Fruit fly (Drosophila melanogaster) whole organism, embryonic: ENCODE results near the gene Kyat.

Experiments
- C15 ChIP-seq: fragments of 200-800 bp; sonication (Bioruptor generic); IDR thresholded peaks from 3 replicates; pipeline ENCODE4 v1.3.6; 2022; ENCODE audit warnings: missing biosample characterization, missing genetic modification characterization
- CG10274 ChIP-seq: fragments of 200-800 bp; sonication (Bioruptor generic); optimal IDR thresholded peaks from 3 replicates; lab custom pipeline; 2017; ENCODE audit warnings: missing biosample characterization, mild to moderate bottlenecking, missing genetic modification characterization
- CG10654 ChIP-seq: fragments of 200-800 bp; sonication (Bioruptor generic); optimal IDR thresholded peaks from 2 replicates; lab custom pipeline; 2016; ENCODE audit warnings: missing biosample characterization, missing genetic modification characterization
- CG11398 ChIP-seq: fragments of 200-800 bp; sonication (Bioruptor generic); optimal IDR thresholded peaks from 2 replicates; lab custom pipeline; 2016; ENCODE audit warnings: missing biosample characterization, missing genetic modification characterization
- CG11695 ChIP-seq: fragments of 200-800 bp; sonication (Bioruptor generic); IDR thresholded peaks from 3 replicates; pipeline ENCODE4 v1.3.6; 2022; ENCODE audit warnings: missing biosample characterization, missing genetic modification characterization
- CG12104 ChIP-seq: fragments of 200-800 bp; sonication (Bioruptor generic); optimal IDR thresholded peaks from 3 replicates; lab custom pipeline; 2016; ENCODE audit warnings: missing biosample characterization, missing genetic modification characterization
- CG13894 ChIP-seq: fragments of 200-800 bp; sonication (Bioruptor generic); optimal IDR thresholded peaks from 3 replicates; lab custom pipeline; 2018; ENCODE audit warnings: missing biosample characterization, mild to moderate bottlenecking, missing genetic modification characterization, moderate library complexity
- CG14667 ChIP-seq: fragments of 200-800 bp; sonication (Bioruptor generic); IDR thresholded peaks from 2 replicates; pipeline ENCODE4 v1.3.6; 2022; ENCODE audit warnings: missing biosample characterization, missing genetic modification characterization
- CG14860 ChIP-seq: fragments of 200-800 bp; sonication (Bioruptor generic); IDR thresholded peaks from 3 replicates; pipeline ENCODE4 v1.3.6; 2022; ENCODE audit warnings: missing biosample characterization, missing genetic modification characterization; ENCODE audit not compliant: partially characterized antibody
- CG15696 ChIP-seq: fragments of 200-800 bp; sonication (Bioruptor generic); optimal IDR thresholded peaks from 2 replicates; lab custom pipeline; 2019; ENCODE audit warnings: missing biosample characterization, mild to moderate bottlenecking, missing genetic modification characterization, moderate library complexity
- CG1602 ChIP-seq: fragments of 200-800 bp; sonication (Bioruptor generic); optimal IDR thresholded peaks from 3 replicates; lab custom pipeline; 2016; ENCODE audit warnings: missing biosample characterization, missing genetic modification characterization
- CG1603 ChIP-seq: fragments of 200-800 bp; sonication (Bioruptor generic); optimal IDR thresholded peaks from 2 replicates; lab custom pipeline; 2019; ENCODE audit warnings: missing biosample characterization, mild to moderate bottlenecking, missing genetic modification characterization, moderate library complexity
- CG1647 ChIP-seq: fragments of 200-800 bp; sonication (Bioruptor generic); optimal IDR thresholded peaks from 3 replicates; lab custom pipeline; 2016; ENCODE audit warnings: missing biosample characterization, missing genetic modification characterization
- CG1792 ChIP-seq: fragments of 200-800 bp; sonication (Bioruptor generic); optimal IDR thresholded peaks from 2 replicates; lab custom pipeline; 2016; ENCODE audit warnings: missing biosample characterization, missing genetic modification characterization
- CG2678 ChIP-seq: fragments of 200-800 bp; sonication (Bioruptor generic); optimal IDR thresholded peaks from 3 replicates; lab custom pipeline; 2019; ENCODE audit warnings: missing biosample characterization, mild to moderate bottlenecking, missing genetic modification characterization, moderate library complexity
- CG3847 ChIP-seq: fragments of 200-800 bp; sonication (Bioruptor generic); IDR thresholded peaks from 2 replicates; pipeline ENCODE4 v1.3.6; 2022; ENCODE audit warnings: missing biosample characterization, missing genetic modification characterization
- CG42726 ChIP-seq: fragments of 200-800 bp; sonication (Bioruptor generic); IDR thresholded peaks from 2 replicates; pipeline ENCODE4 v1.3.6; 2022; ENCODE audit warnings: missing biosample characterization, missing genetic modification characterization; ENCODE audit not compliant: partially characterized antibody
- CG8290 ChIP-seq, 3 experiments: fragments of 200-800 bp; sonication (Bioruptor generic); optimal IDR thresholded peaks; 2 replicates each; lab custom pipeline; 2016 to 2019; ENCODE audit warnings: missing biosample characterization in 3 of 3, missing genetic modification characterization in 3 of 3, mild to moderate bottlenecking in 2 of 3, moderate library complexity in 1 of 3
- CG9932 ChIP-seq: fragments of 200-800 bp; sonication (Bioruptor generic); IDR thresholded peaks from 2 replicates; pipeline ENCODE4 v1.3.6; 2022; ENCODE audit warnings: missing biosample characterization, missing genetic modification characterization
- CHES-1-like ChIP-seq: fragments of 200-800 bp; sonication (Bioruptor generic); optimal IDR thresholded peaks from 2 replicates; lab custom pipeline; 2016; ENCODE audit warnings: missing biosample characterization, missing genetic modification characterization
- Dip3 ChIP-seq: fragments of 200-800 bp; sonication (Bioruptor generic); optimal IDR thresholded peaks from 3 replicates; lab custom pipeline; 2016; ENCODE audit warnings: missing biosample characterization, missing genetic modification characterization
- E2f2 ChIP-seq: fragments of 200-800 bp; sonication (Bioruptor generic); IDR thresholded peaks from 2 replicates; pipeline ENCODE4 v1.3.6; 2022; ENCODE audit warnings: missing biosample characterization, missing genetic modification characterization
- GATAe ChIP-seq: fragments of 200-800 bp; sonication (Bioruptor generic); conservative IDR thresholded peaks from 2 replicates; pipeline ENCODE4 v1.3.6; 2022; ENCODE audit warnings: missing biosample characterization, missing genetic modification characterization
- HLH4C ChIP-seq: fragments of 200-800 bp; sonication (Bioruptor generic); IDR thresholded peaks from 3 replicates; pipeline ENCODE4 v1.3.6; 2022; ENCODE audit warnings: missing biosample characterization, missing genetic modification characterization; ENCODE audit not compliant: partially characterized antibody
- Hand ChIP-seq: fragments of 200-800 bp; sonication (Bioruptor generic); optimal IDR thresholded peaks from 2 replicates; lab custom pipeline; 2017; ENCODE audit warnings: mild to moderate bottlenecking, missing biosample characterization, missing genetic modification reagents, missing genetic modification characterization
- Hr3 ChIP-seq: fragments of 200-800 bp; sonication (Bioruptor generic); optimal IDR thresholded peaks from 3 replicates; lab custom pipeline; 2016; ENCODE audit warnings: missing biosample characterization, missing genetic modification characterization
- Kr ChIP-seq: fragments of 200-800 bp; sonication (Bioruptor generic); optimal IDR thresholded peaks from 2 replicates; lab custom pipeline; 2017; ENCODE audit warnings: missing biosample characterization, mild to moderate bottlenecking, missing genetic modification characterization
- Med ChIP-seq: fragments of 200-800 bp; sonication (Bioruptor generic); peaks from one replicate; lab custom pipeline; 2016; ENCODE audit warnings: missing biosample characterization, missing genetic modification characterization, mild to moderate bottlenecking, inconsistent platforms, moderate library complexity
- Nf-YC ChIP-seq: fragments of 200-800 bp; optimal IDR thresholded peaks from 3 replicates; lab custom pipeline; 2019; ENCODE audit warnings: missing biosample characterization, mild to moderate bottlenecking, missing genetic modification characterization, moderate library complexity
- Opbp ChIP-seq: fragments of 200-800 bp; sonication (Bioruptor generic); IDR thresholded peaks from 3 replicates; pipeline ENCODE4 v1.3.6; 2022; ENCODE audit warnings: missing biosample characterization, missing genetic modification characterization; ENCODE audit not compliant: partially characterized antibody
- Xbp1 ChIP-seq: fragments of 200-800 bp; sonication (Bioruptor generic); optimal IDR thresholded peaks from 3 replicates; lab custom pipeline; 2016; ENCODE audit warnings: missing biosample characterization, mild to moderate bottlenecking, missing genetic modification characterization
- amos ChIP-seq: fragments of 200-800 bp; sonication (Bioruptor generic); IDR thresholded peaks from 2 replicates; pipeline ENCODE4 v1.3.6; 2022; ENCODE audit warnings: missing biosample characterization, missing genetic modification characterization; ENCODE audit not compliant: partially characterized antibody
- bigmax ChIP-seq: fragments of 200-800 bp; sonication (Bioruptor generic); optimal IDR thresholded peaks from 2 replicates; lab custom pipeline; 2018; ENCODE audit warnings: missing biosample characterization, mild to moderate bottlenecking, missing genetic modification characterization
- br ChIP-seq: fragments of >200 bp; optimal IDR thresholded peaks from 2 replicates; lab custom pipeline; 2017
- croc ChIP-seq: fragments of 200-800 bp; sonication (Bioruptor generic); conservative IDR thresholded peaks from 3 replicates; pipeline ENCODE4 v1.3.6; 2022; ENCODE audit warnings: missing biosample characterization, missing genetic modification characterization
- cwo ChIP-seq: fragments of 200-800 bp; sonication (Bioruptor generic); optimal IDR thresholded peaks from 3 replicates; lab custom pipeline; 2017; ENCODE audit warnings: missing biosample characterization, missing genetic modification characterization, mild to moderate bottlenecking, moderate library complexity, missing genetic modification reagents
- da ChIP-seq: fragments of 200-800 bp; sonication (Bioruptor generic); optimal IDR thresholded peaks from 2 replicates; lab custom pipeline; 2016; ENCODE audit warnings: missing biosample characterization, missing genetic modification characterization
- danr ChIP-seq: fragments of 200-800 bp; sonication (Bioruptor generic); IDR thresholded peaks from 2 replicates; pipeline ENCODE4 v1.3.6; 2022; ENCODE audit warnings: missing biosample characterization, missing genetic modification characterization
- dpn ChIP-seq, 2 experiments: fragments of 200-800 bp; sonication (Bioruptor generic); optimal IDR thresholded peaks; 3 replicates each; lab custom pipeline; 2016; ENCODE audit warnings: missing biosample characterization in 2 of 2, missing genetic modification characterization in 2 of 2
- eyg ChIP-seq: fragments of 200-800 bp; sonication (Bioruptor generic); optimal IDR thresholded peaks from 3 replicates; lab custom pipeline; 2016; ENCODE audit warnings: missing biosample characterization, missing genetic modification characterization
- gcm2 ChIP-seq: fragments of 200-800 bp; sonication (Bioruptor generic); optimal IDR thresholded peaks from 2 replicates; lab custom pipeline; 2016; ENCODE audit warnings: missing biosample characterization, missing genetic modification characterization
- gsb ChIP-seq: fragments of 200-800 bp; sonication (Bioruptor generic); IDR thresholded peaks from 2 replicates; pipeline ENCODE4 v1.3.6; 2022; ENCODE audit warnings: missing biosample characterization, missing genetic modification characterization
- kah ChIP-seq: fragments of 200-800 bp; sonication (Bioruptor generic); optimal IDR thresholded peaks from 2 replicates; lab custom pipeline; 2018; ENCODE audit warnings: missing biosample characterization, mild to moderate bottlenecking, missing genetic modification characterization
- klu ChIP-seq: fragments of 200-800 bp; sonication (Bioruptor generic); IDR thresholded peaks from 2 replicates; pipeline ENCODE4 v1.3.6; 2022; ENCODE audit warnings: missing biosample characterization, missing genetic modification characterization
- oc ChIP-seq: fragments of 200-800 bp; sonication (Bioruptor generic); optimal IDR thresholded peaks from 2 replicates; lab custom pipeline; 2018; ENCODE audit warnings: missing biosample characterization, mild to moderate bottlenecking, missing genetic modification characterization, moderate library complexity
- pzg ChIP-seq: fragments of 200-800 bp; sonication (Bioruptor generic); optimal IDR thresholded peaks from 3 replicates; lab custom pipeline; 2018; ENCODE audit warnings: missing biosample characterization, mild to moderate bottlenecking, missing genetic modification characterization, moderate library complexity
- sima ChIP-seq: fragments of 200-800 bp; sonication (Bioruptor generic); optimal IDR thresholded peaks from 2 replicates; lab custom pipeline; 2016; ENCODE audit warnings: missing biosample characterization, missing genetic modification characterization
- sr ChIP-seq: fragments of 200-800 bp; sonication (Bioruptor generic); IDR thresholded peaks from 3 replicates; pipeline ENCODE4 v1.3.6; 2022; ENCODE audit warnings: missing biosample characterization, missing genetic modification characterization

Kyat gene

DNA sequence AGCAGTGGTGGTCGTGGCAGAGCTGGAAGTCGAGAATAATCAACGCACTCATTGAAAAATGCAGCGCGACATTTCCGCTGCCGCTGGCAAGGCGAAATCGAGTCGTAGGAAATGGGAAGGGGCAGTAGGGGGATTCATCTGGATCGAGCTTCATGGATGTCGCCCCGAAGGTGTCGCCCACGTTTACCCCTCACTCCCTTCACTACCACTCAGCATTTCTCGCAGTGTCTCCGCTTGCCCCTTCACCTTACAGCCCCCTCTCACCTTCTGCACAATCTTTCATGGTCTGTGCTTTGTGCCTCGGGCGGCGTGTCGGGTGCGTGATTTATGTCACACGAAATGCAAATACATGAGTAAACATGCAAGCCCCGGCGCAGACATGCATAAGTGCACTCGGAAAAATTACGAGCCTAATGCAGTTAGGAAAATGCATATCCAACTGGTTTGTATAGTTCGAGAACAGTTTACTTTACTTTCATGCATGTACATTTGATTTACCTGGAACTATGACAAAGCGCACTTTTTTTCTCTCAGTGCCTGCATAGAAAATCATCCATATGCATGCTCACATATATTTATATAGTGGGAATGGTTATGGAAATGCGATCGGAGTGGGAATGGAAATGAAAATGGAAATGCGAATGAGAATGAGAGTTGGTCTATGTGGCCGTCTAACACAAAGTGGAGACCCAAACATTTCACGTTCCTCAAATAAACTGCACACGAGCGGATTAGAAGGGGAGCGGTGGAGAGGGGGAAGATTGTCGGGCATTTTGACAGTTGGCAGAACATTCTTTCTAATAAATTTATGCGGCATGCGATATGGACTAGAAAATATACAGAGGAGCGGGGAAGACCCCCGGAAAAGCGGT lies 27.3 kb upstream of the Kyat start (continued):
- TF ChIP-seq CG14860 (GFP tag; lab: Robert Waterston, UW) = no peak
- peak; percentile 94 for TF ChIP-seq sr
- TF ChIP-seq CG11695 (GFP tag; lab: Robert Waterston, UW) = peak; percentile 74; the same call in 2 of the 3 replicates
- TF ChIP-seq CG15696 (tag; lab: Kevin White, UChicago) = peak; percentile 38
- peak; percentile 55 for TF ChIP-seq CHES-1-like (GFP tag; lab: Kevin White, UChicago)
- TF ChIP-seq CG9932 (GFP tag; lab: Robert Waterston, UW) = no peak
- TF ChIP-seq CG11398 (GFP tag; lab: Kevin White, UChicago) = peak; percentile 87
- TF ChIP-seq gsb (GFP tag; lab: Robert Waterston, UW) = no peak
- TF ChIP-seq Opbp (GFP tag; lab: Robert Waterston, UW) = 0 out of 3 replicates have a peak, but pooled peaks have one; percentile 42
- TF ChIP-seq CG1602 (GFP tag; lab: Kevin White, UChicago) = peak; percentile 90
- TF ChIP-seq pzg (GFP tag; lab: Kevin White, UChicago) = no peak
- peak; percentile 87 for TF ChIP-seq Hr3 (GFP tag; lab: Kevin White, UChicago)
- peak; percentile 61 for TF ChIP-seq sima (GFP tag; lab: Kevin White, UChicago)
- TF ChIP-seq Nf-YC (tag; lab: Kevin White, UChicago) = peak; percentile 25
- TF ChIP-seq kah (GFP tag; lab: Kevin White, UChicago) = peak; percentile 82
- TF ChIP-seq CG3847 = peak; percentile 64
- no peak for TF ChIP-seq HLH4C (GFP tag; lab: Robert Waterston, UW)
- peak; percentile 93 for TF ChIP-seq croc (GFP tag; lab: Robert Waterston, UW)
- peak; percentile 77 for TF ChIP-seq eyg (GFP tag; lab: Kevin White, UChicago)
- no peak for TF ChIP-seq br (lab: Kevin White, UChicago)
- TF ChIP-seq CG8290 (GFP tag; optimal IDR thresholded peaks at IDR 0.05; lab: Kevin White, UChicago) = peak; percentile 89
- peak; percentile 63 to 89 for TF ChIP-seq CG8290 (tag; optimal IDR thresholded peaks at IDR 0.05; lab: Kevin White, UChicago)
- no peak for TF ChIP-seq Kr (GFP tag; lab: Kevin White, UChicago)
- TF ChIP-seq Med (GFP tag; lab: Kevin White, UChicago) = peak; percentile 97
- peak; percentile 12 for TF ChIP-seq bigmax (GFP tag; lab: Kevin White, UChicago)
- TF ChIP-seq CG12104 (GFP tag; lab: Kevin White, UChicago) = peak; percentile 72
- peak; percentile 80 for TF ChIP-seq CG14667 (GFP tag; lab: Robert Waterston, UW)
- peak; percentile 80 for TF ChIP-seq CG1792 (GFP tag; lab: Kevin White, UChicago)
- TF ChIP-seq Xbp1 (GFP tag; lab: Kevin White, UChicago) = peak; percentile 92
- no peak for TF ChIP-seq amos
- no peak for TF ChIP-seq CG13894
- no peak for TF ChIP-seq C15
- TF ChIP-seq dpn (GFP tag; optimal IDR thresholded peaks at IDR 0.05; lab: Kevin White, UChicago) = peak; percentile 86 to 92
- peak; percentile 97 for TF ChIP-seq oc (tag; lab: Kevin White, UChicago)
- no peak for TF ChIP-seq CG42726 (GFP tag; lab: Robert Waterston, UW)
- TF ChIP-seq GATAe (GFP tag; lab: Robert Waterston, UW) = no peak
- peak; percentile 98 for TF ChIP-seq CG1603 (tag; lab: Kevin White, UChicago)
- peak; percentile 85 for TF ChIP-seq da (GFP tag; lab: Kevin White, UChicago)
- no peak for TF ChIP-seq Hand
- peak; percentile 83 for TF ChIP-seq danr (GFP tag; lab: Robert Waterston, UW)
- peak; percentile 94 for TF ChIP-seq CG10654 (GFP tag; lab: Kevin White, UChicago)
- TF ChIP-seq E2f2 (GFP tag; lab: Robert Waterston, UW) = peak; percentile 61; the same call in 1 of the 2 replicates
- peak; percentile 49 for TF ChIP-seq CG10274 (GFP tag; lab: Kevin White, UChicago)
- TF ChIP-seq CG2678 (tag; lab: Kevin White, UChicago) = peak; percentile 93
- TF ChIP-seq CG1647 (GFP tag; lab: Kevin White, UChicago) = peak; percentile 89
- peak; percentile 76 for TF ChIP-seq gcm2 (GFP tag; lab: Kevin White, UChicago)
- peak; percentile 24 for TF ChIP-seq Dip3 (GFP tag; lab: Kevin White, UChicago)
- TF ChIP-seq cwo (GFP tag; lab: Kevin White, UChicago) = peak; percentile 58
- peak; percentile 57; the same call in 1 of the 2 replicates for TF ChIP-seq klu (GFP tag; lab: Robert Waterston, UW)
